Fruit fly (Drosophila melanogaster) whole organism: ENCODE data around the gene CG3246.

ENCODE experiments used
- CG8478 ChIP-seq: fragments of >200 bp; optimal IDR thresholded peaks from 2 replicates; lab custom pipeline; 2018; ENCODE audit warnings: inconsistent platforms
- EcR ChIP-seq, 2 experiments: fragments of >200 bp; optimal IDR thresholded peaks; 2 replicates each; lab custom pipeline; 2017; ENCODE audit warnings: missing biosample characterization in 2 of 2, missing genetic modification characterization in 2 of 2, missing genetic modification reagents in 2 of 2
- pan ChIP-seq: fragments of >200 bp; optimal IDR thresholded peaks from 2 replicates; lab custom pipeline; 2017
- psq ChIP-seq: fragments of >200 bp; optimal IDR thresholded peaks from 2 replicates; lab custom pipeline; 2017
- usp ChIP-seq: fragments of >200 bp; optimal IDR thresholded peaks from 2 replicates; lab custom pipeline; 2017; ENCODE audit warnings: missing biosample characterization, missing genetic modification characterization, mixed read lengths

- no peak for TF ChIP-seq psq
- TF ChIP-seq usp (GFP tag; lab: Kevin White, UChicago) = no peak
- no peak for TF ChIP-seq pan (lab: Kevin White, UChicago)
- no peak for TF ChIP-seq EcR (GFP tag; optimal IDR thresholded peaks at IDR 0.05; lab: Kevin White, UChicago)
- TF ChIP-seq CG8478 = no peak
Measured at dm6 chr2L:3461760-3462159, at the start of gene CG3246.
